Fruit fly (Drosophila melanogaster) whole organism, adult: Measurements from ENCODE around the gene CG11771.

Experiments
- CG11617 ChIP-seq: fragments of 200-800 bp; sonication (Bioruptor generic); optimal IDR thresholded peaks from 2 replicates; lab custom pipeline; 2017; ENCODE audit warnings: mild to moderate bottlenecking, missing biosample characterization, missing genetic modification reagents, missing genetic modification characterization
- CG12768 ChIP-seq: fragments of 200-800 bp; sonication (Bioruptor generic); optimal IDR thresholded peaks from 2 replicates; lab custom pipeline; 2017; ENCODE audit warnings: missing biosample characterization, missing genetic modification characterization, mild to moderate bottlenecking, moderate library complexity, missing genetic modification reagents
- CG14711 ChIP-seq: fragments of 200-800 bp; sonication (Bioruptor generic); optimal IDR thresholded peaks from 2 replicates; lab custom pipeline; 2018; ENCODE audit warnings: missing biosample characterization, mild to moderate bottlenecking, missing genetic modification characterization, moderate library complexity
- CG1620 ChIP-seq: fragments of 200-800 bp; sonication (Bioruptor generic); optimal IDR thresholded peaks from 2 replicates; lab custom pipeline; 2016; ENCODE audit warnings: missing biosample characterization, missing genetic modification characterization
- CG33017 ChIP-seq: fragments of 200-800 bp; sonication (Bioruptor generic); optimal IDR thresholded peaks from 2 replicates; lab custom pipeline; 2018; ENCODE audit warnings: missing biosample characterization, mild to moderate bottlenecking, missing genetic modification characterization, moderate library complexity
- CG5204 ChIP-seq: fragments of 200-800 bp; sonication (Bioruptor generic); optimal IDR thresholded peaks from 2 replicates; lab custom pipeline; 2016; ENCODE audit warnings: missing biosample characterization, missing genetic modification characterization
- CG7045 ChIP-seq: fragments of 200-800 bp; sonication (Bioruptor generic); optimal IDR thresholded peaks from 2 replicates; lab custom pipeline; 2017; ENCODE audit warnings: missing biosample characterization, mild to moderate bottlenecking, missing genetic modification characterization
- CG7101 ChIP-seq: fragments of 200-800 bp; sonication (Bioruptor generic); optimal IDR thresholded peaks from 2 replicates; lab custom pipeline; 2018; ENCODE audit warnings: missing biosample characterization, mild to moderate bottlenecking, missing genetic modification characterization, moderate library complexity
- Clk ChIP-seq: fragments of 200-800 bp; sonication (Bioruptor generic); optimal IDR thresholded peaks from 2 replicates; lab custom pipeline; 2017; ENCODE audit warnings: missing biosample characterization, missing genetic modification characterization
- Crg-1 ChIP-seq: fragments of 200-800 bp; sonication (Bioruptor generic); optimal IDR thresholded peaks from 2 replicates; lab custom pipeline; 2016; ENCODE audit warnings: missing biosample characterization, missing genetic modification characterization
- Hr96 ChIP-seq: fragments of 200-800 bp; sonication (Bioruptor generic); optimal IDR thresholded peaks from 2 replicates; lab custom pipeline; 2016; ENCODE audit warnings: missing biosample characterization, missing genetic modification characterization
- Mnt ChIP-seq: fragments of 200-800 bp; sonication (Bioruptor generic); optimal IDR thresholded peaks from 2 replicates; lab custom pipeline; 2016; ENCODE audit warnings: missing biosample characterization, mild to moderate bottlenecking, missing genetic modification characterization
- bab1 ChIP-seq: fragments of 200-800 bp; sonication (Bioruptor generic); optimal IDR thresholded peaks from 3 replicates; lab custom pipeline; 2019; ENCODE audit warnings: missing biosample characterization, mild to moderate bottlenecking, missing genetic modification characterization, moderate library complexity
- cic ChIP-seq: fragments of 200-800 bp; sonication (Bioruptor generic); optimal IDR thresholded peaks from 2 replicates; lab custom pipeline; 2017; ENCODE audit warnings: missing biosample characterization, mild to moderate bottlenecking, missing genetic modification characterization, moderate library complexity
- cnc ChIP-seq, 2 experiments: fragments of >200 bp; optimal IDR thresholded peaks; 2 replicates each; lab custom pipeline; 2017
- kay ChIP-seq: fragments of 200-800 bp; sonication (Bioruptor generic); peaks from one replicate; lab custom pipeline; 2016; ENCODE audit warnings: missing biosample characterization, missing genetic modification characterization, borderline replicate concordance
- ovo ChIP-seq: fragments of 200-800 bp; sonication (Bioruptor generic); optimal IDR thresholded peaks from 2 replicates; lab custom pipeline; 2016; ENCODE audit warnings: missing biosample characterization, missing genetic modification characterization
- pad ChIP-seq: fragments of 200-800 bp; sonication (Bioruptor generic); optimal IDR thresholded peaks from 3 replicates; lab custom pipeline; 2017; ENCODE audit warnings: missing biosample characterization, missing genetic modification characterization, mild to moderate bottlenecking, moderate library complexity, missing genetic modification reagents
- tj ChIP-seq: fragments of 200-800 bp; sonication (Bioruptor generic); optimal IDR thresholded peaks from 3 replicates; lab custom pipeline; 2017; ENCODE audit warnings: missing biosample characterization, mild to moderate bottlenecking, missing genetic modification characterization, moderate library complexity
- toe ChIP-seq: fragments of 200-800 bp; sonication (Bioruptor generic); optimal IDR thresholded peaks from 2 replicates; lab custom pipeline; 2016; ENCODE audit warnings: missing biosample characterization, missing genetic modification characterization

CG11771 gene

dm6 chr3R:24910097-24910496, 21.7 kb upstream of the CG11771 start:
- peak; percentile 48 for TF ChIP-seq kay (GFP tag; lab: Kevin White, UChicago)
- no peak for TF ChIP-seq CG12768

- no peak for TF ChIP-seq bab1
- TF ChIP-seq CG12768 = no peak
- no peak for TF ChIP-seq CG5204
- no peak for TF ChIP-seq CG1620 (GFP tag; lab: Kevin White, UChicago)
- no peak for TF ChIP-seq Mnt (GFP tag; lab: Kevin White, UChicago)
- no peak for TF ChIP-seq cnc (optimal IDR thresholded peaks at IDR 0.05; lab: Kevin White, UChicago)
These were observed 16.9 kb upstream of the CG11771 start for dm6 chr3R:24914864-24915263.

- TF ChIP-seq cnc (optimal IDR thresholded peaks at IDR 0.05; lab: Kevin White, UChicago) = no peak
- peak; percentile 11 for TF ChIP-seq Mnt (GFP tag; lab: Kevin White, UChicago)
- TF ChIP-seq toe = peak; percentile 51
- TF ChIP-seq ovo (GFP tag; lab: Kevin White, UChicago) = no peak
- peak; percentile 25 for TF ChIP-seq Crg-1 (GFP tag; lab: Kevin White, UChicago)
- no peak for TF ChIP-seq CG1620 (GFP tag; lab: Kevin White, UChicago)
- TF ChIP-seq Clk (GFP tag; lab: Kevin White, UChicago) = no peak
- TF ChIP-seq CG33017 = peak; percentile 3
- TF ChIP-seq CG5204 = no peak
- TF ChIP-seq CG11617 (GFP tag; lab: Kevin White, UChicago) = peak; percentile 18
- peak; percentile 52 for TF ChIP-seq CG14711 (tag; lab: Kevin White, UChicago)
- TF ChIP-seq CG7045 = no peak
- TF ChIP-seq tj (GFP tag; lab: Kevin White, UChicago) = peak; percentile 15
- peak; percentile 15 for TF ChIP-seq kay (GFP tag; lab: Kevin White, UChicago)
- no peak for TF ChIP-seq cic
- TF ChIP-seq CG7101 (tag; lab: Kevin White, UChicago) = peak; percentile 58
- no peak for TF ChIP-seq CG12768
- peak; percentile 30 for TF ChIP-seq pad
- TF ChIP-seq bab1 = peak; percentile 44
- peak; percentile 2 for TF ChIP-seq Hr96
These were observed 13.8 kb upstream of the CG11771 start, which contains the start of the genes PIG-S, sud1 and CG11168 for dm6 chr3R:24917814-24918636. Gene PIG-S, minus strand, starts transcription at chr3R:24917864. Gene sud1, minus strand, starts transcription at chr3R:24917864. Gene CG11168, plus strand, starts transcription at chr3R:24918106.

dm6 chr3R:24922270-24922669, 9.5 kb upstream of the CG11771 start, which contains the start of gene Mink:
Gene Mink, plus strand, starts transcription at chr3R:24922473.
- TF ChIP-seq bab1 = peak; percentile 29
- no peak for TF ChIP-seq CG12768

dm6 chr3R:24924916-24925315, 6.9 kb upstream of the CG11771 start, which contains the start of gene Trf4-2:
Gene Trf4-2, plus strand, starts transcription at chr3R:24925216.
- no peak for TF ChIP-seq CG14711 (tag; lab: Kevin White, UChicago)
- no peak for TF ChIP-seq Hr96
- no peak for TF ChIP-seq CG5204
- TF ChIP-seq toe = no peak
- TF ChIP-seq cic = no peak
- TF ChIP-seq ovo (GFP tag; lab: Kevin White, UChicago) = no peak

dm6 chr3R:24926752-24927320, 5.0 kb upstream of the CG11771 start:
- peak; percentile 26 for TF ChIP-seq CG14711 (tag; lab: Kevin White, UChicago)
- TF ChIP-seq cnc (optimal IDR thresholded peaks at IDR 0.05; lab: Kevin White, UChicago) = no peak

- no peak for TF ChIP-seq Crg-1 (GFP tag; lab: Kevin White, UChicago)
- no peak for TF ChIP-seq Clk (GFP tag; lab: Kevin White, UChicago)
- TF ChIP-seq CG1620 (GFP tag; lab: Kevin White, UChicago) = no peak
- no peak for TF ChIP-seq tj (GFP tag; lab: Kevin White, UChicago)
- no peak for TF ChIP-seq cic
- TF ChIP-seq bab1 = no peak
- TF ChIP-seq kay (GFP tag; lab: Kevin White, UChicago) = no peak
- no peak for TF ChIP-seq toe
- no peak for TF ChIP-seq ovo (GFP tag; lab: Kevin White, UChicago)
- no peak for TF ChIP-seq CG33017
- TF ChIP-seq CG5204 = no peak
- TF ChIP-seq pad = no peak
These were observed 2.7 kb downstream of the CG11771 start for dm6 chr3R:24934542-24934941.

- TF ChIP-seq pad (no peak), CG7045 (no peak), CG12768 (no peak), Hr96 (no peak)
These were observed 3.9 kb downstream of the CG11771 start for dm6 chr3R:24935758-24936157.
